Worm (Caenorhabditis elegans) whole organism, mixed stage, embryonic: ENCODE data around the gene ttr-35.

Source experiments
- M03D4.4 ChIP-seq: sonication (generic microtip); optimal IDR thresholded peaks from 2 replicates; lab custom pipeline; 2017; ENCODE audit warnings: mild to moderate bottlenecking, missing genetic modification characterization, missing compliant biosample characterization
- bed-3 ChIP-seq: fragments of 200-800 bp; sonication (Bioruptor generic); optimal IDR thresholded peaks from 3 replicates; lab custom pipeline; 2018; ENCODE audit warnings: mild to moderate bottlenecking, missing genetic modification characterization, moderate library complexity, missing compliant biosample characterization
- ceh-39 ChIP-seq: fragments of 150-350 bp; optimal IDR thresholded peaks from 2 replicates; lab custom pipeline; 2014; ENCODE audit warnings: missing biosample characterization, missing genetic modification characterization
- ceh-43 ChIP-seq: fragments of 200-800 bp; sonication (Bioruptor generic); optimal IDR thresholded peaks from 2 replicates; lab custom pipeline; 2018; ENCODE audit warnings: mild to moderate bottlenecking, missing genetic modification characterization, moderate library complexity, missing compliant biosample characterization
- ceh-83 ChIP-seq: fragments of 200-800 bp; sonication (Bioruptor generic); optimal IDR thresholded peaks from 2 replicates; lab custom pipeline; 2018; ENCODE audit warnings: mild to moderate bottlenecking, missing genetic modification characterization, missing compliant biosample characterization
- ces-1 ChIP-seq: fragments of 150-350 bp; optimal IDR thresholded peaks from 2 replicates; lab custom pipeline; 2014; ENCODE audit warnings: missing biosample characterization, missing genetic modification reagents, missing genetic modification characterization
- drap-1 ChIP-seq: fragments of 200-800 bp; sonication (Bioruptor generic); optimal IDR thresholded peaks from 3 replicates; lab custom pipeline; 2018; ENCODE audit warnings: mild to moderate bottlenecking, missing genetic modification characterization, missing compliant biosample characterization
- elt-3 ChIP-seq: fragments of 150-350 bp; optimal IDR thresholded peaks from 2 replicates; lab custom pipeline; 2014; ENCODE audit warnings: missing biosample characterization, missing genetic modification characterization
- flh-1 ChIP-seq: fragments of 200-800 bp; sonication (Bioruptor generic); optimal IDR thresholded peaks from 2 replicates; lab custom pipeline; 2018; ENCODE audit warnings: mild to moderate bottlenecking, missing genetic modification characterization, moderate library complexity, missing compliant biosample characterization
- ham-2 ChIP-seq: fragments of 200-800 bp; sonication (Bioruptor generic); optimal IDR thresholded peaks from 2 replicates; lab custom pipeline; 2018; ENCODE audit warnings: mild to moderate bottlenecking, missing genetic modification characterization, missing compliant biosample characterization
- hlh-1 ChIP-seq: fragments of 150-350 bp; optimal IDR thresholded peaks from 2 replicates; lab custom pipeline; 2014; ENCODE audit warnings: missing biosample characterization, missing genetic modification reagents, missing genetic modification characterization
- lin-13 ChIP-seq: fragments of 150-350 bp; optimal IDR thresholded peaks from 2 replicates; lab custom pipeline; 2014; ENCODE audit warnings: missing biosample characterization, missing genetic modification characterization
- lin-32 ChIP-seq: fragments of 200-800 bp; sonication (Bioruptor generic); optimal IDR thresholded peaks from 2 replicates; lab custom pipeline; 2018; ENCODE audit warnings: mild to moderate bottlenecking, missing genetic modification characterization, missing compliant biosample characterization
- lsy-2 ChIP-seq: fragments of 150-350 bp; optimal IDR thresholded peaks from 2 replicates; lab custom pipeline; 2014; ENCODE audit warnings: missing biosample characterization, missing genetic modification characterization
- mab-5 ChIP-seq: fragments of 150-350 bp; optimal IDR thresholded peaks from 2 replicates; lab custom pipeline; 2014; ENCODE audit warnings: missing biosample characterization, missing genetic modification characterization
- mep-1 ChIP-seq: fragments of 150-350 bp; optimal IDR thresholded peaks from 2 replicates; lab custom pipeline; 2017; ENCODE audit warnings: missing biosample characterization, missing genetic modification reagents, missing genetic modification characterization, inconsistent platforms
- mls-2 ChIP-seq: sonication (generic microtip); optimal IDR thresholded peaks from 2 replicates; lab custom pipeline; 2016; ENCODE audit warnings: mild to moderate bottlenecking, missing genetic modification characterization, moderate library complexity, missing compliant biosample characterization
- nhr-12 ChIP-seq: fragments of 150-350 bp; optimal IDR thresholded peaks from 2 replicates; lab custom pipeline; 2014; ENCODE audit warnings: missing biosample characterization, missing genetic modification characterization
- nhr-2 ChIP-seq: fragments of 150-350 bp; optimal IDR thresholded peaks from 2 replicates; lab custom pipeline; 2014; ENCODE audit warnings: missing biosample characterization, missing genetic modification characterization
- nhr-237 ChIP-seq: fragments of 150-350 bp; optimal IDR thresholded peaks from 2 replicates; lab custom pipeline; 2014; ENCODE audit warnings: missing biosample characterization, missing genetic modification characterization
- nhr-28 ChIP-seq: fragments of 150-350 bp; optimal IDR thresholded peaks from 2 replicates; lab custom pipeline; 2014; ENCODE audit warnings: missing biosample characterization, missing genetic modification characterization
- nhr-76 ChIP-seq: sonication (generic microtip); optimal IDR thresholded peaks from 2 replicates; lab custom pipeline; 2017; ENCODE audit warnings: missing biosample characterization, missing genetic modification characterization
- pha-4 ChIP-seq: fragments of 150-350 bp; optimal IDR thresholded peaks from 2 replicates; lab custom pipeline; 2018; ENCODE audit warnings: missing biosample characterization, missing genetic modification reagents, missing genetic modification characterization
- sem-2 ChIP-seq: fragments of 200-800 bp; sonication (Bioruptor generic); optimal IDR thresholded peaks from 2 replicates; lab custom pipeline; 2018; ENCODE audit warnings: mild to moderate bottlenecking, missing genetic modification characterization, missing compliant biosample characterization
- snpc-4 ChIP-seq: fragments of 150-350 bp; optimal IDR thresholded peaks from 2 replicates; lab custom pipeline; 2014; ENCODE audit warnings: missing biosample characterization, missing genetic modification characterization
- sptf-1 ChIP-seq: sonication (generic microtip); optimal IDR thresholded peaks from 2 replicates; lab custom pipeline; 2017; ENCODE audit warnings: mild to moderate bottlenecking, missing genetic modification characterization, moderate library complexity, missing compliant biosample characterization
- unc-39 ChIP-seq: fragments of 150-350 bp; optimal IDR thresholded peaks from 2 replicates; lab custom pipeline; 2014; ENCODE audit warnings: missing biosample characterization, missing genetic modification characterization
- zip-8 ChIP-seq: fragments of 150-350 bp; optimal IDR thresholded peaks from 2 replicates; lab custom pipeline; 2014; ENCODE audit warnings: missing biosample characterization, missing genetic modification characterization
- ztf-11 ChIP-seq: fragments of 150-350 bp; optimal IDR thresholded peaks from 2 replicates; lab custom pipeline; 2014; ENCODE audit warnings: missing biosample characterization, missing genetic modification characterization

ttr-35 gene

DNA sequence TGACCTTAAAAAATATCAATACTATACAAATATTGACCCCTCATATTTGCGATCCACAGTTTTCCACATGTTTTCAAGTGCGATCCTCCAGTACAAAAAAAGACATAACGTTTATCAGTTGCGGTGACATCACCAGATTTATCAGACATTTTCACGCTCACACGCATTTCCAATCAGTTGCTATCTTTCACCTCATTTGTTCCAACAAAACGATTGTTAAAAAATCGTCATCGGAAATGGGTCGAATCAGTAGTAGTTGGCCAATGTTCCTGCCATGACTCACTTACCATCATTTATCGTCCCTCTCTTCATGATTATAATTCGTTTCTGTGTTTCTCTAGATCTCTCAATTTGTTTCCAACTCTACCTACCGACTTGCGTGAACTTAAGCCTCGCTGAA lies 39.6 kb downstream of the ttr-35 start:
- TF ChIP-seq sem-2: no peak

DNA sequence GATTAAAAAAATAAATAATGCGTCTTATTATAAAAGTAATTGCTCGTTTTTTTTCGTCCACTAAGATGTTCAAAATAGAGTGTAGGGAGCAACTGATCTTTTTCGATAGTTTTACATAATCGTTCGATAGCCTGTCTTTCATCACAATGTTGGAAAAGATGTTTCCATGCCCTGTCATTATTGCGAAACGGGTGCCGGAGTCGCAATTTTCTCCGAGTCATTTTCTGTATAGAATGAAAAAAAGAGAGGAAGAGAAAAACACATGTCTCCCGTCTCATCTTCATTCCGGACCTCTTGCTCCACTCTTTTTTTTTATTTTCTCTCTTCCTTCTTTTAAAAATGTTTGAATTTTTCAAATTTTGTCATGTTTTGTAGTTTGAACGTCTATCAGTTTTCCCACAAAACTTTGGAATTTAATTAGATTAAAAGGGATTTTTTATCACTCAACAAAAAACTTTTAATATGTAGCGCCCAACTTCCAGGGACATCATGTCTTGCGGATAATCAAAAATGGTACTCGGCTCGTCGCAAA lies 40.8 kb downstream of the ttr-35 start, which contains the start of gene svh-2:
Gene svh-2 (plus strand): TSS at position 482 of the 532 bp plus-strand sequence.
- TF ChIP-seq ztf-11 (tag; lab: Kevin White, UChicago): no peak
- no peak for TF ChIP-seq ceh-39 (tag; lab: Kevin White, UChicago)
- TF ChIP-seq hlh-1 (tag; lab: Kevin White, UChicago): no peak
- no peak for TF ChIP-seq bed-3 (GFP tag; lab: Kevin White, UChicago)
- TF ChIP-seq pha-4 (tag; lab: Kevin White, UChicago): no peak
- TF ChIP-seq lin-32 (GFP tag; lab: Kevin White, UChicago): no peak
- TF ChIP-seq mep-1 (tag; lab: Kevin White, UChicago): no peak
- TF ChIP-seq nhr-237: no peak
- TF ChIP-seq nhr-28: no peak
- no peak for TF ChIP-seq drap-1
- TF ChIP-seq sem-2: no peak
- TF ChIP-seq nhr-2 (tag; lab: Kevin White, UChicago): no peak
- no peak for TF ChIP-seq mab-5 (tag; lab: Kevin White, UChicago)
- TF ChIP-seq lsy-2 (tag; lab: Kevin White, UChicago): no peak
- no peak for TF ChIP-seq flh-1 (GFP tag; lab: Kevin White, UChicago)

DNA sequence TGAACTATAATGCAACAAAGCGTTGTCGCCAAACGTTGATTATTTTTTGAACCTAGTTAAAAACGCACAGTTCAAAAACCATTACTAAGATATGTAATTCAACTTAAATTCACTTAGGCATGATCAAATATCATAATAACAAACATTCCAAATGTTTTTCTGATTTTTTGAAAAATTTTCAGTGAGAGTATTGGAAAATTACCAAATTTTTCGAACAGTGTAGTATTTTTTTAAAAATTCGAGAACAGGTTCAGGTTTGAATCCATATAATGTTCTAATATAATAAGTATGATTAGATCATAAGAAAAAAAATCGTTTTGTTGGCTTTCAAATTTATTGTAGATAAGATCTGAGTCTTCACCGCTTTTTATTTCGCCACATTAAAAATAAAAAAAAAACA lies 41.5 kb downstream of the ttr-35 start:
- TF ChIP-seq mep-1 (tag; lab: Kevin White, UChicago) (no peak), nhr-28 (no peak), ham-2 (GFP tag; lab: Kevin White, UChicago) (no peak), nhr-12 (tag; lab: Kevin White, UChicago) (no peak), hlh-1 (tag; lab: Kevin White, UChicago) (no peak), lin-13 (tag; lab: Kevin White, UChicago) (no peak), ceh-43 (GFP tag; lab: Kevin White, UChicago) (no peak), drap-1 (no peak), pha-4 (tag; lab: Kevin White, UChicago) (no peak), zip-8 (tag; lab: Kevin White, UChicago) (no peak), lsy-2 (tag; lab: Kevin White, UChicago) (no peak), ces-1 (GFP tag; lab: Kevin White, UChicago) (no peak), unc-39 (tag; lab: Kevin White, UChicago) (no peak), elt-3 (tag; lab: Kevin White, UChicago) (no peak)

DNA sequence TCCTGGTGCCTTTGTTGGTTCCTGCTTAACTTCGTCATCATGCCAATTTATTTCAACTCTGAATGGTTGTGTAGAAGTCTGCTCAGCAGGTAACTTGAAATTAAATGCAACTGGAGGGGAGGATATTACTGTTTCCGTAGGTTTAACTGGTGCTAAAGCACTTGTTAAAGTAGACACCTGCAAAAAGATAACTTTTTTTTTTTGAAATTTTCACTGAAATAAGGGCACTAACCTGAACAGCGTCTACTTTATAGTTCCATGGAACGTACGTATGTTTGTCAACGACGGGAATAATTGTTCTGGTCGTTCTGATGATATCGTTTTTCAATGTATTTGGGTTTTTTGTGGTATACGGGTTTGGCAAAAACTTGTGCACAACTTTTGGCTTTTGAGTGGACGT lies 48.4 kb downstream of the ttr-35 start:
- TF ChIP-seq zip-8 (tag; lab: Kevin White, UChicago): no peak
- TF ChIP-seq drap-1: no peak
- TF ChIP-seq nhr-76 (tag; lab: Kevin White, UChicago): no peak
- no peak for TF ChIP-seq pha-4 (tag; lab: Kevin White, UChicago)
- no peak for TF ChIP-seq ceh-39 (tag; lab: Kevin White, UChicago)
- no peak for TF ChIP-seq snpc-4 (tag; lab: Kevin White, UChicago)
- TF ChIP-seq M03D4.4 (tag; lab: Kevin White, UChicago): no peak
- TF ChIP-seq lin-13 (tag; lab: Kevin White, UChicago): no peak
- TF ChIP-seq flh-1 (GFP tag; lab: Kevin White, UChicago): no peak
- no peak for TF ChIP-seq elt-3 (tag; lab: Kevin White, UChicago)
- TF ChIP-seq nhr-237: no peak
- TF ChIP-seq ceh-83 (GFP tag; lab: Kevin White, UChicago): no peak
- no peak for TF ChIP-seq ham-2 (GFP tag; lab: Kevin White, UChicago)

DNA sequence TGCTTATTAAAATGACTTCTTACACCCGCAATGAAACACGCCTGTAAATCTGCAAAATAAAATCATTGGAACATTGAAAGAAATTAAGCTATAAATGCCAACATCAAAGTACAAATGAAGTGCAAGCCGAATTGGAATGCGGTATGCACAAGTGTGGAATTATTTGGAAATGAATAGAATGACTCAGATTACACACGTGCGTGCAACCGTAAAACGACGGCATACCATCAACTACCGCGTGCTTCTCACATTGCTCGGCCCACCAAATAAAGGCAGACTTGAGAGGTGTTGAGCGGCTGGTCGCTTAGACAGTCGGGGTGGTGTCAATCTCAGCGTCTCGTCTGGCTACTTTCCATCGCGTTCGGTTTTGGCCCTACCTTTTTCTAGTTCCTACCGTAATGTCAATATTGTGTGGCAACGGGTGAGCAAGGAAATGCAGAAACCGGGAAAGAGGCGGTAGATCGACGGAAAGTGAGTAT lies 50.3 kb downstream of the ttr-35 start, which contains the start of gene aaim-1:
Gene aaim-1 (minus strand): TSS at position 51 of the 479 bp plus-strand sequence.
- TF ChIP-seq ztf-11 (tag; lab: Kevin White, UChicago): no peak
- TF ChIP-seq zip-8 (tag; lab: Kevin White, UChicago): no peak
- no peak for TF ChIP-seq nhr-237
- no peak for TF ChIP-seq mab-5 (tag; lab: Kevin White, UChicago)
- TF ChIP-seq ceh-83 (GFP tag; lab: Kevin White, UChicago): no peak
- TF ChIP-seq ceh-39 (tag; lab: Kevin White, UChicago): no peak
- TF ChIP-seq mls-2 (tag; lab: Kevin White, UChicago): no peak
- no peak for TF ChIP-seq hlh-1 (tag; lab: Kevin White, UChicago)
- TF ChIP-seq sptf-1 (tag; lab: Kevin White, UChicago): no peak
- no peak for TF ChIP-seq drap-1
- no peak for TF ChIP-seq lsy-2 (tag; lab: Kevin White, UChicago)
- no peak for TF ChIP-seq nhr-12 (tag; lab: Kevin White, UChicago)
- TF ChIP-seq M03D4.4 (tag; lab: Kevin White, UChicago): no peak
